Worm (Caenorhabditis elegans) whole organism, late embryonic: ENCODE results near the gene lact-4.

ENCODE experiments used
- ceh-48 ChIP-seq: sonication (generic microtip); optimal IDR thresholded peaks from 2 replicates; lab custom pipeline; 2016; ENCODE audit warnings: missing genetic modification characterization, inconsistent platforms, missing compliant biosample characterization
- npax-4 ChIP-seq: sonication (generic microtip); optimal IDR thresholded peaks from 2 replicates; lab custom pipeline; 2016; ENCODE audit warnings: missing genetic modification characterization, missing compliant biosample characterization
- pat-9 ChIP-seq: fragments of 200-800 bp; sonication (Bioruptor generic); optimal IDR thresholded peaks from 2 replicates; lab custom pipeline; 2018; ENCODE audit warnings: mild to moderate bottlenecking, missing genetic modification characterization, moderate library complexity, missing compliant biosample characterization
- pha-2 ChIP-seq: sonication (generic microtip); optimal IDR thresholded peaks from 2 replicates; lab custom pipeline; 2017; ENCODE audit warnings: mild to moderate bottlenecking, missing genetic modification characterization, missing compliant biosample characterization
- pqm-1 ChIP-seq: sonication (generic microtip); optimal IDR thresholded peaks from 2 replicates; lab custom pipeline; 2016; ENCODE audit warnings: missing genetic modification characterization, missing compliant biosample characterization
- rnt-1 ChIP-seq: sonication (generic microtip); optimal IDR thresholded peaks from 2 replicates; lab custom pipeline; 2016; ENCODE audit warnings: missing genetic modification characterization, missing compliant biosample characterization

DNA sequence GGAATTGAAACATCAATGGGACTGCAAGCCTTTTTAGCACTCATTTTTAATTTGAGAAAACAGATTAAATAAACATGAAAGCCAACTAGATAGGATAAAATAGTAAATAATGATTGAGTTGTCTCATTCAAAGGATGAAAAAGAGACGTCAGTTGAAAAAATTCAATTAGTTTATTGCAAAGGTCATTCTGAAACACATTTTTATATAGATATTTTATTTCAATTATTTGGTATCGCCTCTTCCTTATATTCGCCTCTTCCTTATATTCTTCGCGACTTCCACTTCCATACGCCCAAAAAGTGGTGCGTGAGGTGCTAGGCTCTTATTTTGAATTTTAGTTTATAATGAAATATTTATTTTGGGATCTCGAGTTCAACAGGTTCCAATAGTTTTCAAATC is 45.3 kb downstream of the lact-4 start, which contains the start of gene acp-4:
- no peak for TF ChIP-seq pha-2
- no peak for TF ChIP-seq pqm-1 (tag; lab: Kevin White, UChicago)
- no peak for TF ChIP-seq pat-9 (tag; lab: Kevin White, UChicago)
- no peak for TF ChIP-seq ceh-48 (tag; lab: Kevin White, UChicago)
- TF ChIP-seq rnt-1 (tag; lab: Kevin White, UChicago), result no peak
- no peak for TF ChIP-seq npax-4
